Fruit fly (Drosophila melanogaster): Measurements from ENCODE around the gene MED30.

The MED30 gene

dm6 chr3L:649025-649769 is 4.7 kb downstream of the MED30 start (continued):
- no peak for TF ChIP-seq CG8765 (GFP tag; IDR thresholded peaks at IDR 0.05)
- 0 out of 2 replicates have a peak, but pooled peaks have one; percentile 14 for TF ChIP-seq GATAe (GFP tag; conservative IDR thresholded peaks at IDR 0.05)
- TF ChIP-seq CG1603 (tag; optimal IDR thresholded peaks at IDR 0.05): no peak
- TF ChIP-seq jumu (GFP tag; optimal IDR thresholded peaks at IDR 0.05): no peak
- TF ChIP-seq caup (GFP tag; optimal IDR thresholded peaks at IDR 0.05; ENCODE audit: severe bottlenecking): no peak
- no peak for TF ChIP-seq Antp (GFP tag; optimal IDR thresholded peaks at IDR 0.05)
- TF ChIP-seq Oaz (GFP tag; IDR thresholded peaks at IDR 0.05): no peak
- no peak for TF ChIP-seq CG4360 (GFP tag; IDR thresholded peaks at IDR 0.05)
- no peak for TF ChIP-seq Hmr (GFP tag; optimal IDR thresholded peaks at IDR 0.05)
- TF ChIP-seq Spps (tag; optimal IDR thresholded peaks at IDR 0.05): no peak
- no peak for TF ChIP-seq D19A (tag; optimal IDR thresholded peaks at IDR 0.05)
- TF ChIP-seq Bteb2 (GFP tag; optimal IDR thresholded peaks at IDR 0.05): no peak
- no peak for TF ChIP-seq B-H2 (GFP tag; optimal IDR thresholded peaks at IDR 0.05)
- no peak for TF ChIP-seq gcm2 (GFP tag; optimal IDR thresholded peaks at IDR 0.05)
- no peak for TF ChIP-seq CG3838 (GFP tag; optimal IDR thresholded peaks at IDR 0.05)
- TF ChIP-seq dan (GFP tag; IDR thresholded peaks at IDR 0.05): no peak
- TF ChIP-seq sim (GFP tag; IDR thresholded peaks at IDR 0.05): no peak
- TF ChIP-seq so (GFP tag; IDR thresholded peaks at IDR 0.05): no peak
- TF ChIP-seq shn (GFP tag; optimal IDR thresholded peaks at IDR 0.05): no peak
- no peak for TF ChIP-seq CG13775 (GFP tag; optimal IDR thresholded peaks at IDR 0.05)
- TF ChIP-seq mirr (GFP tag; optimal IDR thresholded peaks at IDR 0.05): peak; percentile 36
- TF ChIP-seq CG2889 (GFP tag; IDR thresholded peaks at IDR 0.05): no peak
- no peak for TF ChIP-seq pho (GFP tag; optimal IDR thresholded peaks at IDR 0.05)
- TF ChIP-seq ftz-f1 (GFP tag; optimal IDR thresholded peaks at IDR 0.05): peak; percentile 51
- 0 out of 2 replicates have a peak, but pooled peaks have one; percentile 4 for TF ChIP-seq CkIIα-i1 (GFP tag; IDR thresholded peaks at IDR 0.05)
- TF ChIP-seq sna (GFP tag; IDR thresholded peaks at IDR 0.05; ENCODE audit: partially characterized antibody): no peak
- TF ChIP-seq nom (GFP tag; optimal IDR thresholded peaks at IDR 0.05): no peak
- no peak for TF ChIP-seq CG13123 (GFP tag; optimal IDR thresholded peaks at IDR 0.05)
- no peak for TF ChIP-seq tx (GFP tag; optimal IDR thresholded peaks at IDR 0.05)
- TF ChIP-seq CG18262 (tag; optimal IDR thresholded peaks at IDR 0.05): no peak
- TF ChIP-seq CG11247 (GFP tag; IDR thresholded peaks at IDR 0.05): no peak
- TF ChIP-seq croc (GFP tag; conservative IDR thresholded peaks at IDR 0.05): no peak
- TF ChIP-seq nmo (GFP tag; optimal IDR thresholded peaks at IDR 0.05): no peak
- no peak for TF ChIP-seq CG5245 (GFP tag; optimal IDR thresholded peaks at IDR 0.05)
- no peak for TF ChIP-seq NC2β (GFP tag; optimal IDR thresholded peaks at IDR 0.05)
- no peak for TF ChIP-seq BEAF-32 (GFP tag; optimal IDR thresholded peaks at IDR 0.05)
- no peak for TF ChIP-seq odd (GFP tag; optimal IDR thresholded peaks at IDR 0.05)
- TF ChIP-seq BtbVII (GFP tag; optimal IDR thresholded peaks at IDR 0.05): no peak
- TF ChIP-seq ssp (GFP tag; IDR thresholded peaks at IDR 0.05): no peak
- no peak for TF ChIP-seq slbo (GFP tag; IDR thresholded peaks at IDR 0.05)
- 0 out of 2 replicates have a peak, but pooled peaks have one; percentile 10 for TF ChIP-seq aop (GFP tag; IDR thresholded peaks at IDR 0.05)
- no peak for TF ChIP-seq CG3163 (GFP tag; optimal IDR thresholded peaks at IDR 0.05)
- TF ChIP-seq Mes4 (GFP tag; optimal IDR thresholded peaks at IDR 0.05): no peak
- TF ChIP-seq CG34224 (GFP tag; IDR thresholded peaks at IDR 0.05; ENCODE audit: partially characterized antibody): no peak
- TF ChIP-seq CG6765 (GFP tag; optimal IDR thresholded peaks at IDR 0.05): no peak
- peak; percentile 51 for TF ChIP-seq lab (GFP tag; optimal IDR thresholded peaks at IDR 0.05)
- no peak for TF ChIP-seq gfzf (GFP tag; optimal IDR thresholded peaks at IDR 0.05)
- no peak for TF ChIP-seq CG14441 (GFP tag; IDR thresholded peaks at IDR 0.05)
- no peak for TF ChIP-seq dimm (GFP tag; IDR thresholded peaks at IDR 0.05)
- no peak for TF ChIP-seq trem (tag; optimal IDR thresholded peaks at IDR 0.05)

Measured in whole organism, embryonic.